Worm (Caenorhabditis elegans): ENCODE results near the gene Y42G9A.1.

DNA sequence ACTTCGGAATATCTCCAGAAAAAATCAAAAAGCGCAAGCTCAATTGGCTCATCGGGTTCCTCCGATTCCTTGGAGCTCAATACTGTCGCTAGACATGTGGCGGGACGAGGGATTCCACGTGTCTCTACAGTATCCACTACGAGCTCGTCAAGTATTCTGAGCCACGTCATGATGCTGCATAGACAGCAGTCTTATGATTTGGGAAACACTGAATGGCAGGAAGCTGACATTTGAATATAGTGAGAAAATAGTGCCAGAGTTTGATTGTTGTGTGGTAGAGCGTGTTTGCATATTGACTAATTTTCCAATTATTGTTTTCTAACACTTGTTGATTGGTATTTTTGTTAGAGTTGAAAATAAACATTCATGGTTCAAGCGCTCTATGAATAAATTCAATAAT is 13.6 kb downstream of the Y42G9A.1 start:
- TF ChIP-seq zag-1 (tag; optimal IDR thresholded peaks at IDR 0.05) = no peak
- TF ChIP-seq nhr-25 (tag; optimal IDR thresholded peaks at IDR 0.05) = no peak
- TF ChIP-seq fkh-10 (GFP tag; optimal IDR thresholded peaks at IDR 0.05) = no peak
- no peak for TF ChIP-seq elt-2 (tag; optimal IDR thresholded peaks at IDR 0.05)
- TF ChIP-seq lin-39 (tag; optimal IDR thresholded peaks at IDR 0.05) = no peak
- no peak for TF ChIP-seq snpc-4 (tag; optimal IDR thresholded peaks at IDR 0.05)

All from whole organism, L3 larva.